Worm (Caenorhabditis elegans) whole organism, early embryonic: ENCODE data around the gene F02H6.3.

Experiments
- ama-1 ChIP-seq: fragments of 150-350 bp; optimal IDR thresholded peaks from 2 replicates; lab custom pipeline; 2014
- ets-7 ChIP-seq: sonication (generic microtip); optimal IDR thresholded peaks from 2 replicates; lab custom pipeline; 2016; ENCODE audit warnings: missing genotype, missing genetic modification characterization, missing compliant biosample characterization
- flt-1 ChIP-seq: fragments of 200-800 bp; sonication (Bioruptor generic); IDR thresholded peaks from 2 replicates; pipeline ENCODE4 v1.3.6; 2022; ENCODE audit warnings: missing genetic modification characterization, missing compliant biosample characterization

DNA sequence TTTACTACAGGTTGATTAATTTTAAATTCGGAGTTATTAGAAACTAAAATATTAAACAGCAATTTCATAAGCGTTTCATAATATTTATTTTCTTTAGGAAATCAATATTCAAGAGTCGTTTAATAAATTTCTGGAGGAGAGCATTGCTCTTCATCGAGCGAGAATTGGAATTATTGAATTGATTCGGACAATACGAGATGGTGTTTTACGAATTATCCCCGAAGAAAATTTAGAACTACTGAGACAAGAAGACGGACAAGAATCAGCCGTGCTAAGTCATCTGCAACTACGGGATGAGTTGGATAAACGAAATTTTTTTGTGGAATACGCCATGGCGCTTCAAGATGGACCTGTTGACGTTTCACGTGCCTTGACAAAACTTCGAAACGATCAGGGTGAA, 8.9 kb upstream of the F02H6.3 start:
- no peak for TF ChIP-seq ama-1 (lab: Kevin White, UChicago)
- TF ChIP-seq ets-7, result no peak
- no peak for TF ChIP-seq flt-1 (GFP tag; lab: Robert Waterston, UW)
